Worm (Caenorhabditis elegans) whole organism, L1 larva: ENCODE data around the gene C54G7.1.

Source experiments
- aly-2 ChIP-seq: fragments of 150-350 bp; optimal IDR thresholded peaks from 2 replicates; lab custom pipeline; 2014; ENCODE audit warnings: missing biosample characterization, missing genetic modification characterization
- grh-1 ChIP-seq: fragments of 200-800 bp; sonication (Bioruptor generic); IDR thresholded peaks from 2 replicates; pipeline ENCODE4 v1.3.6; 2022; ENCODE audit warnings: missing genetic modification reagents, missing genetic modification characterization, missing compliant biosample characterization
- hlh-17 ChIP-seq: fragments of 200-800 bp; sonication (Bioruptor generic); optimal IDR thresholded peaks from 2 replicates; lab custom pipeline; 2018; ENCODE audit warnings: missing genetic modification characterization, mild to moderate bottlenecking, missing compliant biosample characterization, moderate library complexity, borderline replicate concordance
- jun-1 ChIP-seq: fragments of 150-350 bp; optimal IDR thresholded peaks from 2 replicates; lab custom pipeline; 2014; ENCODE audit warnings: missing biosample characterization, missing genetic modification reagents, missing genetic modification characterization
- lsy-2 ChIP-seq, 2 experiments: fragments of 150-350 bp; optimal IDR thresholded peaks; 2 replicates each; lab custom pipeline; 2014; ENCODE audit warnings: missing biosample characterization in 2 of 2, missing genetic modification characterization in 2 of 2
- nhr-12 ChIP-seq: sonication (generic microtip); optimal IDR thresholded peaks from 2 replicates; lab custom pipeline; 2017; ENCODE audit warnings: missing biosample characterization, missing genetic modification characterization
- pqm-1 ChIP-seq: sonication (generic microtip); optimal IDR thresholded peaks from 3 replicates; lab custom pipeline; 2017; ENCODE audit warnings: missing biosample characterization, missing genetic modification characterization
- rnt-1 ChIP-seq: sonication (generic microtip); optimal IDR thresholded peaks from 2 replicates; lab custom pipeline; 2016; ENCODE audit warnings: mild to moderate bottlenecking, missing genetic modification characterization, moderate library complexity, missing compliant biosample characterization
- skn-1 ChIP-seq: fragments of 150-350 bp; optimal IDR thresholded peaks from 2 replicates; lab custom pipeline; 2014; ENCODE audit warnings: missing biosample characterization, missing genetic modification characterization
- sptf-1 ChIP-seq: fragments of 150-350 bp; optimal IDR thresholded peaks from 2 replicates; lab custom pipeline; 2014; ENCODE audit warnings: missing biosample characterization, missing genetic modification characterization
- unc-62 ChIP-seq: fragments of 150-350 bp; optimal IDR thresholded peaks from 2 replicates; lab custom pipeline; 2014; ENCODE audit warnings: missing biosample characterization, missing genetic modification reagents, missing genetic modification characterization
- ztf-4 ChIP-seq: fragments of 150-350 bp; optimal IDR thresholded peaks from 2 replicates; lab custom pipeline; 2014; ENCODE audit warnings: missing biosample characterization, missing genetic modification characterization

DNA sequence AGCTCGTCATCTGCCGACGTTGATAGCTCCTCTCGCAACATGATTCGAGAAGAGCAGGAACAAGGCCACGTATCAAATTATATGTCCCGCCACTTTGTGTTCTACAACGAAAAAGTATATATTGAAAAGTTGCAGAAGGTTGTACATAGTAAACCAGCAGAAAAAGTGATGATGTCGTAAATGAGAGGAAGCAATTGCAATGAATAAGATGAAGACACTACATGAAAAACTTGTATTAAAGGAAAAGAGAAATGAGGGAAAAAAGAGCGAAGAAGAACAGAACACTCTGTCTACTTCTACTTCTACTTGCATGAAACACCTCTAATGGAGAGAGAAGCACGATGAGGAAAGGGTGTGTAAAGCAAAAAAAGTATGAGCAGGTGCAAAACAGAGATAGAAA lies 38.6 kb upstream of the C54G7.1 start, which contains the start of gene T23F2.2:
- TF ChIP-seq hlh-17 (GFP tag; lab: Kevin White, UChicago) (no peak), aly-2 (no peak), skn-1 (tag; lab: Kevin White, UChicago) (no peak), sptf-1 (tag; lab: Kevin White, UChicago) (no peak), rnt-1 (tag; lab: Kevin White, UChicago) (no peak), lsy-2 (tag; optimal IDR thresholded peaks at IDR 0.05; lab: Kevin White, UChicago) (no peak), grh-1 (GFP tag; lab: Robert Waterston, UW) (no peak), jun-1 (tag; lab: Kevin White, UChicago) (no peak), pqm-1 (no peak), unc-62 (GFP tag; lab: Kevin White, UChicago) (no peak), nhr-12 (tag; lab: Kevin White, UChicago) (no peak), ztf-4 (tag; lab: Kevin White, UChicago) (no peak)
